Worm (Caenorhabditis elegans) whole organism, mixed stage, embryonic: ENCODE data around the gene T05H4.11.

ENCODE experiments used
- ceh-39 ChIP-seq: fragments of 150-350 bp; optimal IDR thresholded peaks from 2 replicates; lab custom pipeline; 2014; ENCODE audit warnings: missing biosample characterization, missing genetic modification characterization
- ces-1 ChIP-seq: fragments of 150-350 bp; optimal IDR thresholded peaks from 2 replicates; lab custom pipeline; 2014; ENCODE audit warnings: missing biosample characterization, missing genetic modification reagents, missing genetic modification characterization
- mab-5 ChIP-seq: fragments of 150-350 bp; optimal IDR thresholded peaks from 2 replicates; lab custom pipeline; 2014; ENCODE audit warnings: missing biosample characterization, missing genetic modification characterization
- nhr-12 ChIP-seq: fragments of 150-350 bp; optimal IDR thresholded peaks from 2 replicates; lab custom pipeline; 2014; ENCODE audit warnings: missing biosample characterization, missing genetic modification characterization
- nhr-76 ChIP-seq: sonication (generic microtip); optimal IDR thresholded peaks from 2 replicates; lab custom pipeline; 2017; ENCODE audit warnings: missing biosample characterization, missing genetic modification characterization
- pha-4 ChIP-seq: fragments of 150-350 bp; optimal IDR thresholded peaks from 2 replicates; lab custom pipeline; 2018; ENCODE audit warnings: missing biosample characterization, missing genetic modification reagents, missing genetic modification characterization
- snpc-4 ChIP-seq: fragments of 150-350 bp; optimal IDR thresholded peaks from 2 replicates; lab custom pipeline; 2014; ENCODE audit warnings: missing biosample characterization, missing genetic modification characterization
- sptf-1 ChIP-seq: sonication (generic microtip); optimal IDR thresholded peaks from 2 replicates; lab custom pipeline; 2017; ENCODE audit warnings: mild to moderate bottlenecking, missing genetic modification characterization, moderate library complexity, missing compliant biosample characterization
- tbx-8 ChIP-seq: fragments of 200-800 bp; sonication (Bioruptor generic); optimal IDR thresholded peaks from 2 replicates; lab custom pipeline; 2018; ENCODE audit warnings: mild to moderate bottlenecking, missing genetic modification characterization, moderate library complexity, missing compliant biosample characterization
- unc-62 ChIP-seq: fragments of 150-350 bp; optimal IDR thresholded peaks from 2 replicates; lab custom pipeline; 2014; ENCODE audit warnings: missing biosample characterization, missing genetic modification reagents, missing genetic modification characterization
- ztf-11 ChIP-seq: fragments of 150-350 bp; optimal IDR thresholded peaks from 2 replicates; lab custom pipeline; 2014; ENCODE audit warnings: missing biosample characterization, missing genetic modification characterization

DNA sequence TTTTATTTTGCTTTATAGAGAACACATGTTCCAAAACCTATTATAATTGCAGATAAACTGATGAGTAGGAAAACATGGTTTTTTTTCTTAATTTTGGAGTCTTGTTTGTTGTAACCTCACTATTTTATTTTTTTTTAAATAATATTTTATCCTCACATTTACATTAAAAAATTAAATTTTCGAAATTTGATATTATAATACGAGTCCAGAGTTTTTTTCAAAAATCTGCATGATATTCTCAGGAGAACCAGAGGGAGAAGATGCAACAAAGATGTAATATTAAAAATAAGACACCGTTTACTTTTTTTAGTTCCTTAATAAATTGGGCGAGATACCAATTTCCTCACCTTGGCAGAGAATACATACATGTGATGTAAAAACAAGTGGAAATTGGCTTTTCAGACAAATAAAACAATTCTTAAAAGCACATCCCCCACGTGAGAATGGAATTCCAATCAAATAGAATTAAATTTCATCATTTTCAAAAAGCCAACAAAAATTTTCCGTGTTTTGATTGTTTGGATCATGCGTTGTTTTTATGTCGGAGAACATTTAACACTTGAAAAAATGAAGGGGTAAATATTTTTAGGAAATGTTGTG is 40.3 kb downstream of the T05H4.11 start:
- TF ChIP-seq pha-4 (tag; lab: Kevin White, UChicago) (no peak), mab-5 (tag; lab: Kevin White, UChicago) (no peak), nhr-12 (tag; lab: Kevin White, UChicago) (no peak), tbx-8 (no peak), sptf-1 (tag; lab: Kevin White, UChicago) (no peak), unc-62 (GFP tag; lab: Kevin White, UChicago) (no peak), nhr-76 (tag; lab: Kevin White, UChicago) (no peak), ztf-11 (no peak), ces-1 (GFP tag; lab: Kevin White, UChicago) (no peak), snpc-4 (tag; lab: Kevin White, UChicago) (no peak), ceh-39 (no peak)
